Worm (Caenorhabditis elegans): ENCODE results near the gene sec-23.

The sec-23 gene

DNA sequence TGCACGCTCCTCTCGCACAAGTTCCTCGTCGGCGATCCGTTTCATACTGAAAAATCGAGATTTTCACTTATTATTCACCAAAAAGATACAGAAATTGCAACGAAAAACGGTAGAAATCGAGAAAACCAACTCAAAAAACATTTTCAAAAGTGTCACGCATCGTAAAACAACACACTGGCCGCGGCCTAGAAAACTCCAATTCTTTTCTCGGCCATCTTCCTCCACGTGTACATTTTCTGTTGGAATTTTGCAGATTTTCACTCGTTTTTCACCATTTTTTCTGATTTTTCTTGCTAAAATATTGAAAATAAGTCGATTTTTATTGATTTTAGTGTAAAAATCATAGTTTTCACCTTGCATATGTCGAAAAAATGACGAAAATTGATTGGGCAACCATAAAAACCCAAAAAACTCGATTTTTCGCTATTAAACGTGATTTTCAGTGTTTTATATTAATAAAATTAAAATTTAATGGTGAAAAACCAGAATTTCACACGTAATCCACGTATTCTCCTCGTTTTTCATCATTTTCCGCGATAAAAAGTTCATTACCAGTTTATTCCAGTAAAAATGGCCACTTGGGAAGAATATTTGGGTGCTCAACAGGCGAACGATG is at the start of gene sec-23, which contains the start of gene dcs-1:
Gene sec-23, plus strand, starts transcription at position 566 of the 616 bp plus-strand sequence.
Gene dcs-1, minus strand, starts transcription at position 46 of the 616 bp plus-strand sequence.
- TF ChIP-seq pha-4 (tag; optimal IDR thresholded peaks at IDR 0.05) (no peak), lin-32 (GFP tag; optimal IDR thresholded peaks at IDR 0.05) (no peak), unc-120 (tag; optimal IDR thresholded peaks at IDR 0.05; ENCODE audit: poor library complexity, severe bottlenecking) (no peak), ceh-43 (GFP tag; optimal IDR thresholded peaks at IDR 0.05) (no peak), nhr-28 (tag; optimal IDR thresholded peaks at IDR 0.05) (no peak), nhr-2 (tag; optimal IDR thresholded peaks at IDR 0.05) (no peak), sptf-1 (tag; optimal IDR thresholded peaks at IDR 0.05) (peak; percentile 20), cnd-1 (tag; optimal IDR thresholded peaks at IDR 0.05) (no peak)

DNA sequence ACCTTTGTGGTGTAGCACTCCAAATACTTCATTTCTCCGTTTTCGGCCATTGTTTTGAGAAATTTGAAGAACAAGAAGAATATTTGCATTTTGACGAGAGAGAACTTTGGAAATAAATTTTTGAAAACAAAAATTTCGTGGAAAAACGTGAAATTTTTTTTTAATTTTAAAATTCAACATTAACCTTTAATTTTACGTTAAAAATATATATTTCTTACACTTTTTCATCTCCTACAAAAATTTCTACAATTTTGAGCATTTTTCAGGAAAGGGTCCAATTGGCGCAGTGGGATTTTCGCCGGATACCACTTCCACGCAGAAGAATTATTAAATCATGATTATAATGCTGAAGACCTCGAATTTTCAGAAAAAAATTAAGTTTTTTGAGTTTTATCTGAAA is 43.8 kb upstream of the sec-23 start, which contains the start of gene spe-19:
Gene spe-19, minus strand, starts transcription at position 101 of the 400 bp plus-strand sequence.
- TF ChIP-seq elt-3 (tag; optimal IDR thresholded peaks at IDR 0.05) (no peak), M03D4.4 (tag; optimal IDR thresholded peaks at IDR 0.05) (no peak), pha-4 (tag; optimal IDR thresholded peaks at IDR 0.05) (no peak), ham-2 (GFP tag; optimal IDR thresholded peaks at IDR 0.05) (no peak), lin-32 (GFP tag; optimal IDR thresholded peaks at IDR 0.05) (no peak), ceh-83 (GFP tag; optimal IDR thresholded peaks at IDR 0.05) (no peak), mab-5 (tag; optimal IDR thresholded peaks at IDR 0.05) (no peak), lsy-2 (tag; optimal IDR thresholded peaks at IDR 0.05) (no peak)

DNA sequence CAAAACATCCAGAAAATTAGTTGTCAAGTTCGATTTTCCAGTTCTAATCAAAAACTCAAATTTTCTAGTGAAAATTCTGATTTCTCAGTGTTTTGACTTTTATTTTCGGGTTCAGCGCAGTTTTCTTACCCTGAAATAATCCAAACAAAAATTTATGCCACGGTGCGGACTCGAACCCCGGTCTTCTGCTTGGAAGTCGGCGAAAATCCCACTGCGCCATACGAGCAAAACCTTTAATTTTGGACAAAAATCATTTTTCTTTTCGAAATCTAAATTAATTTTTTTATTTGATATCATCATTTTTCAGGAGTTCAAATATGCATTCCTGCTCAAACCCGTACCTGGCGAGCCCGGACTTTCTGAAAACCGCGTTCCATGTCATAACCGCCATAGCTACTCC is 42.0 kb upstream of the sec-23 start, which contains the start of gene srh-233:
Gene srh-233, plus strand, starts transcription at position 301 of the 400 bp plus-strand sequence.
- TF ChIP-seq cnd-1 (tag; optimal IDR thresholded peaks at IDR 0.05) (no peak), ztf-11 (tag; optimal IDR thresholded peaks at IDR 0.05) (no peak), unc-39 (tag; optimal IDR thresholded peaks at IDR 0.05) (no peak), elt-3 (tag; optimal IDR thresholded peaks at IDR 0.05) (no peak), blmp-1 (tag; optimal IDR thresholded peaks at IDR 0.05) (no peak), ceh-43 (GFP tag; optimal IDR thresholded peaks at IDR 0.05) (no peak), lsy-2 (tag; optimal IDR thresholded peaks at IDR 0.05) (no peak), zip-8 (tag; optimal IDR thresholded peaks at IDR 0.05) (no peak), lin-32 (GFP tag; optimal IDR thresholded peaks at IDR 0.05) (no peak), nhr-2 (tag; optimal IDR thresholded peaks at IDR 0.05) (no peak), nhr-28 (tag; optimal IDR thresholded peaks at IDR 0.05) (no peak), unc-62 (GFP tag; optimal IDR thresholded peaks at IDR 0.05) (no peak), sem-2 (GFP tag; optimal IDR thresholded peaks at IDR 0.05) (no peak), mab-5 (tag; optimal IDR thresholded peaks at IDR 0.05) (no peak)

DNA sequence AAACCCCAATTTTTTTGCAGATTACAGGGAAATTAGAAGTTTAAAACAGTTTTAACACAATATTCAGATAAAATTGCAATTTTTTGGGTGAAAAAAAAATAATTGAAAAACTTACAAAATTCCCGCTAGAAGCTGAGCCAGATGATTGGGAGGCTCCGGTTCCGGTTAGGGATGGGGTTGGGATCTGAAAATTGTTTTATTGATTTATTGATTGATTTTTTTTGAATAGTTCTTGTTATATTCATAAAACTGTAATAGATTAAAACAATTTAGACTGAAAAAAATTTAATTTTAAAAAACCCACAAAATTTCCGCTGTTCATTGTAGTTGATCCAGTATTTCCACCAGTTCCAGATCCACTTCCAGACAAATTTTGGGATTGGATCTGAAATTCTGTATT is 31.7 kb upstream of the sec-23 start:
- TF ChIP-seq lin-32 (GFP tag; optimal IDR thresholded peaks at IDR 0.05) (no peak), elt-3 (tag; optimal IDR thresholded peaks at IDR 0.05) (no peak), M03D4.4 (tag; optimal IDR thresholded peaks at IDR 0.05) (no peak), ceh-43 (GFP tag; optimal IDR thresholded peaks at IDR 0.05) (no peak), drap-1 (GFP tag; optimal IDR thresholded peaks at IDR 0.05) (no peak), nhr-76 (tag; optimal IDR thresholded peaks at IDR 0.05) (no peak), sem-2 (GFP tag; optimal IDR thresholded peaks at IDR 0.05) (no peak), unc-120 (tag; optimal IDR thresholded peaks at IDR 0.05; ENCODE audit: poor library complexity, severe bottlenecking) (no peak), zip-8 (tag; optimal IDR thresholded peaks at IDR 0.05) (no peak), unc-62 (GFP tag; optimal IDR thresholded peaks at IDR 0.05) (no peak), hlh-1 (tag; optimal IDR thresholded peaks at IDR 0.05) (no peak), sptf-1 (tag; optimal IDR thresholded peaks at IDR 0.05) (no peak), pha-4 (tag; optimal IDR thresholded peaks at IDR 0.05) (no peak)

DNA sequence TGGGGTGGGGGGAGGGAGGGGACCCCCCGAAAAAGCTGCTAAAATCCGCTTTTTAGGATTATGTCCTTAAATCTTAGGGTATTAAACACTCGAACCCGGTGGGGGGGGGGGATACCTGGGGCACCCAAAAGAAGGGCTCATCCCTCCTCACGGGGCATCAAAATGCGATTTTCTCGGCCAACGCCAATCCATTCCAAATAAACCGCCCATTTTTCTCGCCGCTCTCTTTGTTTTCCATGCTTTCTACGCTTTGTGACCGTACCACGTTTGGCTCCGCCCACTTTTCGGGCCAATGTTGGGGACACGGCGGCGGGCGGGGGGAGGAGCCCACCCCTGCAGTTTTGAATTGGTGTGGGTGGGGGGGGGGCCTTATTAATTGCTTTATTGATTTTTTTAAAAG is 29.6 kb upstream of the sec-23 start:
- TF ChIP-seq ceh-83 (GFP tag; optimal IDR thresholded peaks at IDR 0.05) (peak; percentile 11), nhr-2 (tag; optimal IDR thresholded peaks at IDR 0.05) (no peak), lsy-2 (tag; optimal IDR thresholded peaks at IDR 0.05) (peak; percentile 70), sptf-1 (tag; optimal IDR thresholded peaks at IDR 0.05) (peak; percentile 2), ces-1 (GFP tag; optimal IDR thresholded peaks at IDR 0.05) (no peak), unc-39 (tag; optimal IDR thresholded peaks at IDR 0.05) (no peak), pha-4 (tag; optimal IDR thresholded peaks at IDR 0.05) (no peak), snpc-4 (tag; optimal IDR thresholded peaks at IDR 0.05) (no peak), ceh-43 (GFP tag; optimal IDR thresholded peaks at IDR 0.05) (no peak), unc-120 (tag; optimal IDR thresholded peaks at IDR 0.05; ENCODE audit: poor library complexity, severe bottlenecking) (peak; percentile 1), mls-2 (tag; optimal IDR thresholded peaks at IDR 0.05) (peak; percentile 74)

DNA sequence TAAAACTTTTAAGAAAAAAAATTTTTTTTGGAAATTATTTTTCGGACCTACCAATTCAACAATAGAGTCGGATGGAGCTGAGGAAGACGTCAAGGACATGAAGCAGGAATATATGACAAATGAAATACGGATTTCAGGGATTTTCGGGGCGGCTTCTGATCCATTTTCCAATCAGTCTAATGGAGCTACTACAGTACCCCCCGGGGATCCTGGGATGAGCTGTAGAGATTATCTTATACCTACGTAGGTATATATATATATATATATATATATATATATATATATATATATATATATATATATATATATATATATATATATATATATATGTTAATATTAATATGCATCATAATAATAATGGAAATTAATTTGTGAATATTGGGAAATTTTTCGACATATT is 27.0 kb upstream of the sec-23 start, which contains the start of gene ttx-1:
Gene ttx-1, minus strand, starts transcription at position 101 of the 400 bp plus-strand sequence.
- no peak for TF ChIP-seq blmp-1 (tag; optimal IDR thresholded peaks at IDR 0.05)
- TF ChIP-seq lin-13 (tag; optimal IDR thresholded peaks at IDR 0.05), result no peak
- TF ChIP-seq unc-39 (tag; optimal IDR thresholded peaks at IDR 0.05), result no peak
- no peak for TF ChIP-seq bed-3 (GFP tag; optimal IDR thresholded peaks at IDR 0.05)
- no peak for TF ChIP-seq nhr-76 (tag; optimal IDR thresholded peaks at IDR 0.05)
- TF ChIP-seq elt-1 (tag; optimal IDR thresholded peaks at IDR 0.05; ENCODE audit: borderline replicate concordance, insufficient read depth), result no peak
- TF ChIP-seq cnd-1 (tag; optimal IDR thresholded peaks at IDR 0.05), result no peak
- TF ChIP-seq tbx-8 (GFP tag; optimal IDR thresholded peaks at IDR 0.05), result no peak
- no peak for TF ChIP-seq ztf-11 (tag; optimal IDR thresholded peaks at IDR 0.05)

All from whole organism, mixed stage, embryonic.